Fruit fly (Drosophila melanogaster) whole organism, prepupa: ENCODE measurements around the gene Vsp37A.
A peak's percentile ranks its signal among the peaks of the same experiment; 100 is the strongest.

Source experiments
- Blimp-1 ChIP-seq: fragments of 200-800 bp; sonication (Bioruptor generic); optimal IDR thresholded peaks from 3 replicates; lab custom pipeline; 2017; ENCODE audit warnings: missing biosample characterization, missing genetic modification characterization, mild to moderate bottlenecking, moderate library complexity, missing genetic modification reagents
- CG10631 ChIP-seq: fragments of 200-800 bp; sonication (Bioruptor generic); optimal IDR thresholded peaks from 2 replicates; lab custom pipeline; 2016; ENCODE audit warnings: missing biosample characterization, missing genetic modification characterization
- CG10669 ChIP-seq: fragments of 200-800 bp; sonication (Bioruptor generic); optimal IDR thresholded peaks from 3 replicates; lab custom pipeline; 2018; ENCODE audit warnings: missing biosample characterization, mild to moderate bottlenecking, missing genetic modification characterization, moderate library complexity
- CG11294 ChIP-seq: fragments of 200-800 bp; sonication (Bioruptor generic); IDR thresholded peaks from 2 replicates; pipeline ENCODE4 v1.3.6; 2022; ENCODE audit warnings: missing biosample characterization, missing genetic modification characterization
- CG11762 ChIP-seq: fragments of 200-800 bp; sonication (Bioruptor generic); optimal IDR thresholded peaks from 3 replicates; lab custom pipeline; 2016; ENCODE audit warnings: missing biosample characterization, missing genetic modification characterization; ENCODE audit not compliant: insufficient read depth
- CG11902 ChIP-seq: fragments of 200-800 bp; sonication (Bioruptor generic); optimal IDR thresholded peaks from 3 replicates; lab custom pipeline; 2016; ENCODE audit warnings: missing biosample characterization, missing genetic modification characterization
- CG15336 ChIP-seq: fragments of 200-800 bp; sonication (Bioruptor generic); IDR thresholded peaks from 2 replicates; pipeline ENCODE4 v1.3.6; 2022; ENCODE audit warnings: missing biosample characterization, missing genetic modification characterization
- CG1621 ChIP-seq: fragments of 200-800 bp; sonication (Bioruptor generic); optimal IDR thresholded peaks from 3 replicates; lab custom pipeline; 2018; ENCODE audit warnings: missing biosample characterization, mild to moderate bottlenecking, missing genetic modification characterization
- CG16779 ChIP-seq: fragments of 200-800 bp; sonication (Bioruptor generic); optimal IDR thresholded peaks from 3 replicates; lab custom pipeline; 2017; ENCODE audit warnings: missing biosample characterization, mild to moderate bottlenecking, missing genetic modification characterization
- CG3032 ChIP-seq: fragments of 200-800 bp; optimal IDR thresholded peaks from 2 replicates; lab custom pipeline; 2019; ENCODE audit warnings: missing biosample characterization, mild to moderate bottlenecking, missing genetic modification characterization, moderate library complexity
- CG31627 ChIP-seq: fragments of 200-800 bp; sonication (Bioruptor generic); optimal IDR thresholded peaks from 3 replicates; lab custom pipeline; 2016; ENCODE audit warnings: missing biosample characterization, missing genetic modification characterization
- CG32006 ChIP-seq: fragments of 200-800 bp; sonication (Bioruptor generic); optimal IDR thresholded peaks from 3 replicates; lab custom pipeline; 2017; ENCODE audit warnings: missing biosample characterization, mild to moderate bottlenecking, missing genetic modification characterization
- CG34406 ChIP-seq: fragments of 200-800 bp; sonication (Bioruptor generic); optimal IDR thresholded peaks from 3 replicates; lab custom pipeline; 2016; ENCODE audit warnings: missing biosample characterization, missing genetic modification characterization
- CG3919 ChIP-seq: fragments of 200-800 bp; sonication (Bioruptor generic); optimal IDR thresholded peaks from 3 replicates; lab custom pipeline; 2016; ENCODE audit warnings: missing biosample characterization, missing genetic modification characterization
- CG4318 ChIP-seq: fragments of 200-800 bp; sonication (Bioruptor generic); optimal IDR thresholded peaks from 3 replicates; lab custom pipeline; 2017; ENCODE audit warnings: missing biosample characterization, mild to moderate bottlenecking, missing genetic modification characterization
- CG6163 ChIP-seq: fragments of 200-800 bp; sonication (Bioruptor generic); IDR thresholded peaks from 3 replicates; pipeline ENCODE4 v1.3.6; 2022; ENCODE audit warnings: missing biosample characterization, missing genetic modification characterization
- CG6276 ChIP-seq: fragments of 200-800 bp; sonication (Bioruptor generic); optimal IDR thresholded peaks from 2 replicates; lab custom pipeline; 2017; ENCODE audit warnings: missing biosample characterization, mild to moderate bottlenecking, missing genetic modification characterization
- CG6792 ChIP-seq: fragments of 200-800 bp; sonication (Bioruptor generic); optimal IDR thresholded peaks from 3 replicates; lab custom pipeline; 2016; ENCODE audit warnings: missing biosample characterization, missing genetic modification characterization
- CG8119 ChIP-seq: fragments of 200-800 bp; sonication (Bioruptor generic); IDR thresholded peaks from 3 replicates; pipeline ENCODE4 v1.3.6; 2022; ENCODE audit warnings: missing biosample characterization, missing genetic modification characterization
- CG9139 ChIP-seq: fragments of 200-800 bp; sonication (Bioruptor generic); optimal IDR thresholded peaks from 3 replicates; lab custom pipeline; 2017; ENCODE audit warnings: missing biosample characterization, mild to moderate bottlenecking, missing genetic modification characterization
- Eip78C ChIP-seq: fragments of 200-800 bp; sonication (Bioruptor generic); peaks from one replicate; lab custom pipeline; 2016; ENCODE audit warnings: missing biosample characterization, missing genetic modification characterization
- Eip93F ChIP-seq: fragments of 200-800 bp; sonication (Bioruptor generic); optimal IDR thresholded peaks from 2 replicates; lab custom pipeline; 2016; ENCODE audit warnings: missing biosample characterization, mild to moderate bottlenecking, missing genetic modification characterization
- Gug ChIP-seq: fragments of 200-800 bp; sonication (Bioruptor generic); IDR thresholded peaks from 2 replicates; pipeline ENCODE4 v1.3.6; 2022; ENCODE audit warnings: missing biosample characterization, missing genetic modification characterization
- Hr38 ChIP-seq: sonication (Bioruptor generic); optimal IDR thresholded peaks from 2 replicates; lab custom pipeline; 2016; ENCODE audit warnings: missing biosample characterization, missing genetic modification characterization
- Hr39 ChIP-seq: fragments of 200-800 bp; sonication (Bioruptor generic); optimal IDR thresholded peaks from 2 replicates; lab custom pipeline; 2016; ENCODE audit warnings: missing biosample characterization, missing genetic modification characterization
- Hr4 ChIP-seq: fragments of 200-800 bp; sonication (Bioruptor generic); optimal IDR thresholded peaks from 3 replicates; lab custom pipeline; 2016; ENCODE audit warnings: missing biosample characterization, missing genetic modification characterization
- Met ChIP-seq: fragments of 200-800 bp; sonication (Bioruptor generic); optimal IDR thresholded peaks from 3 replicates; lab custom pipeline; 2016; ENCODE audit warnings: missing biosample characterization, missing genetic modification characterization
- Smox ChIP-seq: fragments of 200-800 bp; sonication (Bioruptor generic); optimal IDR thresholded peaks from 3 replicates; lab custom pipeline; 2016; ENCODE audit warnings: missing biosample characterization, missing genetic modification characterization
- Sox14 ChIP-seq: fragments of 200-800 bp; sonication (Bioruptor generic); optimal IDR thresholded peaks from 3 replicates; lab custom pipeline; 2016; ENCODE audit warnings: missing biosample characterization, missing genetic modification characterization
- Sox15 ChIP-seq: fragments of 200-800 bp; sonication (Bioruptor generic); optimal IDR thresholded peaks from 3 replicates; lab custom pipeline; 2016; ENCODE audit warnings: missing biosample characterization, missing genetic modification characterization
- achi ChIP-seq: fragments of 200-800 bp; sonication (Bioruptor generic); optimal IDR thresholded peaks from 3 replicates; lab custom pipeline; 2016; ENCODE audit warnings: missing biosample characterization, missing genetic modification characterization
- acj6 ChIP-seq: fragments of 200-800 bp; sonication (Bioruptor generic); optimal IDR thresholded peaks from 3 replicates; lab custom pipeline; 2016; ENCODE audit warnings: missing biosample characterization, missing genetic modification characterization
- cyc ChIP-seq: fragments of 200-800 bp; sonication (Bioruptor generic); optimal IDR thresholded peaks from 3 replicates; lab custom pipeline; 2016; ENCODE audit warnings: missing biosample characterization, missing genetic modification characterization
- dac ChIP-seq: fragments of 200-800 bp; sonication (Bioruptor generic); optimal IDR thresholded peaks from 2 replicates; lab custom pipeline; 2017; ENCODE audit warnings: missing biosample characterization, mild to moderate bottlenecking, missing genetic modification characterization
- dsx ChIP-seq: fragments of 200-800 bp; optimal IDR thresholded peaks from 3 replicates; lab custom pipeline; 2019; ENCODE audit warnings: missing biosample characterization, mild to moderate bottlenecking, missing genetic modification characterization, moderate library complexity; ENCODE audit not compliant: poor library complexity, severe bottlenecking
- eg ChIP-seq: fragments of 200-800 bp; sonication (Bioruptor generic); IDR thresholded peaks from 3 replicates; pipeline ENCODE4 v1.3.6; 2022; ENCODE audit warnings: missing biosample characterization, missing genetic modification characterization
- esn ChIP-seq: fragments of 200-800 bp; sonication (Bioruptor generic); optimal IDR thresholded peaks from 2 replicates; lab custom pipeline; 2016; ENCODE audit warnings: missing biosample characterization, mild to moderate bottlenecking, missing genetic modification characterization, moderate library complexity
- fd59A ChIP-seq: fragments of 200-800 bp; sonication (Bioruptor generic); optimal IDR thresholded peaks from 2 replicates; lab custom pipeline; 2017; ENCODE audit warnings: missing biosample characterization, mild to moderate bottlenecking, missing genetic modification characterization, missing genetic modification reagents
- fd85E ChIP-seq: fragments of 200-800 bp; sonication (Bioruptor generic); optimal IDR thresholded peaks from 3 replicates; lab custom pipeline; 2016; ENCODE audit warnings: missing biosample characterization, missing genetic modification characterization
- fkh ChIP-seq: fragments of 200-800 bp; sonication (Bioruptor generic); optimal IDR thresholded peaks from 3 replicates; lab custom pipeline; 2017; ENCODE audit warnings: missing biosample characterization, mild to moderate bottlenecking, missing genetic modification characterization, moderate library complexity
- lz ChIP-seq: fragments of 200-800 bp; sonication (Bioruptor generic); optimal IDR thresholded peaks from 3 replicates; lab custom pipeline; 2016; ENCODE audit warnings: missing biosample characterization, missing genetic modification characterization
- pdm3 ChIP-seq: fragments of 200-800 bp; sonication (Bioruptor generic); optimal IDR thresholded peaks from 3 replicates; lab custom pipeline; 2016; ENCODE audit warnings: missing biosample characterization, missing genetic modification characterization
- spab ChIP-seq: fragments of 200-800 bp; sonication (Bioruptor generic); optimal IDR thresholded peaks from 2 replicates; lab custom pipeline; 2017; ENCODE audit warnings: missing biosample characterization, mild to moderate bottlenecking, missing genetic modification characterization, missing genetic modification reagents
- svp ChIP-seq: fragments of 200-800 bp; sonication (Bioruptor generic); peaks from one replicate; lab custom pipeline; 2016; ENCODE audit warnings: missing biosample characterization, missing genetic modification characterization
- topi ChIP-seq: fragments of 200-800 bp; sonication (Bioruptor generic); optimal IDR thresholded peaks from 3 replicates; lab custom pipeline; 2016; ENCODE audit warnings: missing biosample characterization, missing genetic modification characterization
- vri ChIP-seq: fragments of 200-800 bp; sonication (Bioruptor generic); optimal IDR thresholded peaks from 3 replicates; lab custom pipeline; 2016; ENCODE audit warnings: missing biosample characterization, mild to moderate bottlenecking, missing genetic modification characterization

Gene Vsp37A

DNA sequence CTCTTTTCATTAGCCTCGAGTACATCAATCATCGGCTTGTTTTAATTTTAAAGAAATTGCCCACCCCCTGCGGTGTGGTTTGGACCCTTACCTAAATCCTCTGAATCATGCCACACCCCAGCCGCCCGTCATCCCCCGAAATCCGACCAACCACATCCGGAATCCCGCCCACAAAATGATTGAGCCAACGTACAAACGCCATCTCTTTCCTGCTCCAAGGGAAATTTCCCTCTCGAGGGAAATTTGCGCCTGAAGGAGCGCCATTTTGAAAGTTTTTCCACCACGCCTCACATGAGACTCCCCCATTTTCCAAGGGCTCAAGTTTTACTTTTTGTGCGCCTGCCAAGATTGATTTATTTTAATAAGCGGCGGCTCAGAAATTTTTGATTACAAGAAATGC lies 11.3 kb upstream of the Vsp37A start:
- TF ChIP-seq CG34406 (no peak), CG6792 (GFP tag; lab: Kevin White, UChicago) (no peak)

DNA sequence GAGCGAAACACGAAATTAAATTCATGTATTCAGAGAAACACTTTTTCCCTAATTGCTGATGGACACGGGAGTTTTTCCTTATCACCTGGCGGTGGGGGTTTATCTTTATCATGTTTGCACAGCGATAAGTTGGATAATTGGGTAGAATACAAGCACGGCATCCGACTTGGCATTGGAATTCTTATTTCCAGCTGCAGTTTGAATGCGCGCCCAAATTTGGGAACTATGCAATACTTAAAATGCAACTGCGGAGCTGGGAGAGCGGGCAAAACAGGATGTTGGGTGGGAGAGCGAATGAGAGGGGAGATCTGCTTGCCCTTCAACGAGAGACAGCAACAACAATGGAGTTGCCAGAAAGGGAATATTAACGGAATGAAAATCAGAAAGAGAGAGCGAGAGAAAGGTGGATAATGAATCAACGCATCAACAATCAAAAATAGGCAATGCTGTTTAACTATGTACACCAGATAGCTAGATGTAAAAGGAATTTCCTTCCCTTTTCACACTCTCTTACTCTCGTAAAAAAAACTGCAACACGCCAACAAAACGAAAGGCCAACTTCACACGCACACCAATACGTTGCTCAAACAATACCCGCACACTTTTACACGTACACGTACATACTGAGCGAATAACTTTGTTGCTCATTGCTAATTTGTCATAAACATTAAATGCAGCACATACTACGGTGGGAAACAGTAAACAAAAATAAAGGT lies 4.4 kb upstream of the Vsp37A start:
- no peak for TF ChIP-seq spab (GFP tag; lab: Kevin White, UChicago)
- TF ChIP-seq cyc (GFP tag; lab: Kevin White, UChicago): no peak
- peak; percentile 3 for TF ChIP-seq pdm3
- peak; percentile 70 for TF ChIP-seq Eip78C (GFP tag; lab: Kevin White, UChicago)
- TF ChIP-seq Sox15 (GFP tag; lab: Kevin White, UChicago): no peak
- TF ChIP-seq lz (GFP tag; lab: Kevin White, UChicago): peak; percentile 5
- TF ChIP-seq CG1621: no peak
- TF ChIP-seq fkh (GFP tag; lab: Kevin White, UChicago): peak; percentile 6
- peak; percentile 2 for TF ChIP-seq CG6792 (GFP tag; lab: Kevin White, UChicago)
- TF ChIP-seq topi (GFP tag; lab: Kevin White, UChicago): peak; percentile 33
- no peak for TF ChIP-seq CG16779 (tag; lab: Kevin White, UChicago)
- no peak for TF ChIP-seq Hr38 (GFP tag; lab: Kevin White, UChicago)
- peak; percentile 0 for TF ChIP-seq CG3919 (GFP tag; lab: Kevin White, UChicago)
- TF ChIP-seq acj6: no peak
- TF ChIP-seq CG15336 (GFP tag; lab: Robert Waterston, UW): no peak
- no peak for TF ChIP-seq Eip93F (GFP tag; lab: Kevin White, UChicago)
- 0 out of 3 replicates have a peak, but pooled peaks have one; percentile 23 for TF ChIP-seq CG6163 (GFP tag; lab: Robert Waterston, UW)
- TF ChIP-seq Gug (GFP tag; lab: Robert Waterston, UW): no peak
- TF ChIP-seq CG6276 (GFP tag; lab: Kevin White, UChicago): no peak
- TF ChIP-seq fd59A (GFP tag; lab: Kevin White, UChicago): no peak
- TF ChIP-seq esn (GFP tag; lab: Kevin White, UChicago): peak; percentile 42
- TF ChIP-seq CG3032 (tag; lab: Kevin White, UChicago): no peak
- TF ChIP-seq CG11294 (GFP tag; lab: Robert Waterston, UW): no peak
- TF ChIP-seq svp (GFP tag; lab: Kevin White, UChicago): peak; percentile 58
- no peak for TF ChIP-seq CG10669
- no peak for TF ChIP-seq Met (GFP tag; lab: Kevin White, UChicago)
- peak; percentile 87 for TF ChIP-seq dsx (GFP tag; lab: Kevin White, UChicago)
- no peak for TF ChIP-seq CG4318
- TF ChIP-seq CG11902 (GFP tag; lab: Kevin White, UChicago): no peak
- no peak for TF ChIP-seq CG31627 (GFP tag; lab: Kevin White, UChicago)
- no peak for TF ChIP-seq Smox
- TF ChIP-seq dac: no peak
- no peak for TF ChIP-seq CG9139
- peak; percentile 11 for TF ChIP-seq vri (GFP tag; lab: Kevin White, UChicago)
- TF ChIP-seq CG11762 (GFP tag; lab: Kevin White, UChicago): no peak
- TF ChIP-seq, all 60 proteins: peak for 12

DNA sequence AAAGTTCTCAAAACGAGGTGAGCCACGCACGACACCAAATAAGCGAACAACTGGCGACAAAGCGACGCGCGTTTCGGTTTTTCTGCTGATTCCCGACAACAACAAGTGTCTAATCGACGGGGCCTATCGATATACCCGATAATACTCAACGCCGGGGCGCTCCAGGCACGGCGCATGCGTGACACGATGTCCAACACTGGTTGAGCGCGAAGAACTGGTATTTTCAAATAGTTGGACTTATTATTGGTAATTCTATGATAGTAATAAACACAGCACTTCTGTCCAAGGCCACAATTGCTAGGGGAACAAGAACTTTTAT lies 3.9 kb upstream of the Vsp37A start:
- TF ChIP-seq Hr38 (GFP tag; lab: Kevin White, UChicago) (no peak), achi (GFP tag; lab: Kevin White, UChicago) (no peak), fd85E (GFP tag; lab: Kevin White, UChicago) (no peak), acj6 (no peak), CG4318 (no peak), Eip93F (GFP tag; lab: Kevin White, UChicago) (no peak), Sox14 (GFP tag; lab: Kevin White, UChicago) (peak; percentile 13), CG10631 (GFP tag; lab: Kevin White, UChicago) (no peak), dac (no peak), vri (GFP tag; lab: Kevin White, UChicago) (no peak), pdm3 (no peak), esn (GFP tag; lab: Kevin White, UChicago) (no peak), Blimp-1 (GFP tag; lab: Kevin White, UChicago) (no peak), CG34406 (no peak), Smox (no peak), lz (GFP tag; lab: Kevin White, UChicago) (no peak), CG11294 (GFP tag; lab: Robert Waterston, UW) (no peak), CG16779 (tag; lab: Kevin White, UChicago) (no peak), Hr4 (GFP tag; lab: Kevin White, UChicago) (no peak), CG3919 (GFP tag; lab: Kevin White, UChicago) (no peak), CG11902 (GFP tag; lab: Kevin White, UChicago) (no peak), Hr39 (peak; percentile 2), CG32006 (GFP tag; lab: Kevin White, UChicago) (no peak), CG8119 (GFP tag; lab: Robert Waterston, UW) (no peak), spab (GFP tag; lab: Kevin White, UChicago) (no peak), eg (GFP tag; lab: Robert Waterston, UW) (no peak), cyc (GFP tag; lab: Kevin White, UChicago) (no peak)
